Worm (Caenorhabditis elegans): ENCODE measurements around the gene R07C3.3.

The R07C3.3 gene

DNA sequence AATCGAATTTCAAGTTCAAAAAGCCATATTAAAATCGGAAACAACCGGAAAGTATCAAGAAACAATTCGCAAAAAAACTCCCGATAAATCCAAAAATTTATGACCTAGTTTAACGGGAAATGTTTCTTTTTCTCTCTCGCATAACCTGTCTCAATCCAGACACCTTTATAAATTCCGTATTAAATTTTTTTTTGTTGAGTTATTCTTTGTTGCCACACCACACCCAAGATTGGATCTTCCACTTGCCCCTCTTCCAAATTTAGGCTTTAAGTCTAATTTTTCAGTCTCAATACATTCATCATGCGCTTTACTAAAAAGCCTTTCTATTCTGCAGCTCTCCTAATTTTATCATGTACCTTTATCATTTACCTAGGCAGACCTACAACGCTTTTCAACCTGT is at the start of gene R07C3.3:
Gene R07C3.3, plus strand, starts transcription at position 301 of the 400 bp plus-strand sequence.
- TF ChIP-seq K12H6.12 (tag; optimal IDR thresholded peaks at IDR 0.05), result no peak
- no peak for TF ChIP-seq attf-5 (GFP tag; optimal IDR thresholded peaks at IDR 0.05)
- no peak for TF ChIP-seq atf-7 (tag; optimal IDR thresholded peaks at IDR 0.05)
- TF ChIP-seq dpff-1 (tag; optimal IDR thresholded peaks at IDR 0.05), result no peak
- TF ChIP-seq somi-1 (GFP tag; optimal IDR thresholded peaks at IDR 0.05), result no peak
- no peak for TF ChIP-seq hmg-20 (GFP tag; IDR thresholded peaks at IDR 0.05)
- TF ChIP-seq lsy-27 (tag; optimal IDR thresholded peaks at IDR 0.05; ENCODE audit: borderline replicate concordance, insufficient read depth), result no peak
- TF ChIP-seq Y53G8AR.9 (GFP tag; conservative IDR thresholded peaks at IDR 0.05), result no peak
- no peak for TF ChIP-seq ztf-28 (GFP tag; IDR thresholded peaks at IDR 0.05)
- no peak for TF ChIP-seq athp-1 (tag; optimal IDR thresholded peaks at IDR 0.05)
- no peak for TF ChIP-seq unc-62 (GFP tag; optimal IDR thresholded peaks at IDR 0.05)
- TF ChIP-seq ztf-22 (GFP tag; optimal IDR thresholded peaks at IDR 0.05), result no peak
- TF ChIP-seq lag-1 (GFP tag; IDR thresholded peaks at IDR 0.05), result no peak
- TF ChIP-seq ceh-79 (tag; optimal IDR thresholded peaks at IDR 0.05), result no peak
- TF ChIP-seq nhr-80 (tag; optimal IDR thresholded peaks at IDR 0.05), result no peak
- no peak for TF ChIP-seq ceh-58 (GFP tag; IDR thresholded peaks at IDR 0.05)
- TF ChIP-seq nhr-90 (tag; optimal IDR thresholded peaks at IDR 0.05), result no peak
- no peak for TF ChIP-seq rpc-1 (optimal IDR thresholded peaks at IDR 0.05)
- TF ChIP-seq rpc-1 (tag; optimal IDR thresholded peaks at IDR 0.05), result no peak
- no peak for TF ChIP-seq nfya-1 (tag; optimal IDR thresholded peaks at IDR 0.05; ENCODE audit: borderline replicate concordance, insufficient read depth)
- TF ChIP-seq snpc-3.4 (tag; optimal IDR thresholded peaks at IDR 0.05), result no peak

DNA sequence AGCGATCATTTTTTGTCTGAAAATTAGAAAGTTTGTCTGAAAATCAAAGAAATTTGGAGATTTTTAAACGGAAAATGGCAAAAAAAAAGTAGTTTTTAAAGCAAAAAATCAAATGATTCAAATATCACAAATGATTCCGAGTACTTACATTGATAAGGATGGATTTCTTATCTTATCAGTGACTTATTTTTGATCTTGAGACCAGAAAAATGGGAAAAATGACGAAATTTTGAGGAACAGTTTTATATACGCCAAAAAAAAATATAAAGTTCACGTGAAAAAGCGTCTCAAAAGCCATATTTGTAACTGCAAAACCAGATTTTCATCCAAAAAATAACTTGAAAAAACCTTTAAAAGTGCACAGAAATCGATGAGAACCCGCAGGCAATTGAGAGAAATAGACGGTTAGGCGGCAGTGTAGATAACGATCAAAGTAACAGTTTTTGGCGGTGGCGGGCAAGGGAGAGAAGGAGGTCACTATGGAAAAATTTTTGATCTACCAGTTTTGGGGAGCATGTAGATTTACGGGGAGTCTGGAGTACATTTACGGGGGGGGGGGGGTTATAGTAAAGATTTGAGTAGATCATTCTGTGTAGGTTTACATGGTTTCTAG is 37.8 kb upstream of the R07C3.3 start, which contains the start of gene T07D3.9:
Gene T07D3.9, minus strand, starts transcription at position 194 of the 613 bp plus-strand sequence.
- TF ChIP-seq cebp-1 (GFP tag; IDR thresholded peaks at IDR 0.05) (no peak), cebp-1 (tag; optimal IDR thresholded peaks at IDR 0.05) (no peak), nhr-179 (tag; optimal IDR thresholded peaks at IDR 0.05) (no peak), hmg-1.2 (GFP tag; IDR thresholded peaks at IDR 0.05) (peak; percentile 55; the same call in 1 of the 2 replicates), chd-7 (tag; optimal IDR thresholded peaks at IDR 0.05) (no peak), Y67H2A.10 (GFP tag; conservative IDR thresholded peaks at IDR 0.05) (no peak), somi-1 (GFP tag; optimal IDR thresholded peaks at IDR 0.05) (no peak), hmg-20 (GFP tag; IDR thresholded peaks at IDR 0.05) (no peak), madf-6 (GFP tag; IDR thresholded peaks at IDR 0.05) (peak; percentile 59; the same call in 1 of the 2 replicates), egl-44 (GFP tag; IDR thresholded peaks at IDR 0.05) (no peak), hlh-26 (GFP tag; conservative IDR thresholded peaks at IDR 0.05) (no peak), ceh-91 (GFP tag; IDR thresholded peaks at IDR 0.05) (no peak), K12H6.12 (tag; optimal IDR thresholded peaks at IDR 0.05) (no peak), F49E8.2 (tag; optimal IDR thresholded peaks at IDR 0.05; ENCODE audit: insufficient read depth) (no peak), efl-1 (GFP tag; optimal IDR thresholded peaks at IDR 0.05) (peak; percentile 51), snpc-1.1 (tag; optimal IDR thresholded peaks at IDR 0.05; ENCODE audit: insufficient read depth) (no peak), sea-2 (GFP tag; IDR thresholded peaks at IDR 0.05) (no peak), ztf-28 (GFP tag; IDR thresholded peaks at IDR 0.05) (no peak), C17E4.6 (GFP tag; IDR thresholded peaks at IDR 0.05) (no peak), ceh-58 (GFP tag; IDR thresholded peaks at IDR 0.05) (no peak), mcd-1 (GFP tag; IDR thresholded peaks at IDR 0.05) (no peak), bed-1 (GFP tag; IDR thresholded peaks at IDR 0.05) (no peak), ceh-79 (tag; optimal IDR thresholded peaks at IDR 0.05) (no peak), ztf-18 (tag; optimal IDR thresholded peaks at IDR 0.05) (no peak), madf-3 (GFP tag; IDR thresholded peaks at IDR 0.05) (no peak), B0035.1 (tag; optimal IDR thresholded peaks at IDR 0.05) (no peak), hlh-12 (tag; optimal IDR thresholded peaks at IDR 0.05) (no peak), T07F8.4 (tag; optimal IDR thresholded peaks at IDR 0.05) (no peak), pbrm-1 (GFP tag; IDR thresholded peaks at IDR 0.05) (no peak), nfya-1 (tag; optimal IDR thresholded peaks at IDR 0.05; ENCODE audit: borderline replicate concordance, insufficient read depth) (no peak), B0336.3 (GFP tag; IDR thresholded peaks at IDR 0.05) (no peak), C06A6.2 (GFP tag; conservative IDR thresholded peaks at IDR 0.05) (no peak), nhr-80 (tag; optimal IDR thresholded peaks at IDR 0.05) (peak; percentile 55), lir-1 (GFP tag; conservative IDR thresholded peaks at IDR 0.05) (no peak)

Measured in whole organism, young adult.